Fruit fly (Drosophila melanogaster): ENCODE data around the gene CG7378.

DNA sequence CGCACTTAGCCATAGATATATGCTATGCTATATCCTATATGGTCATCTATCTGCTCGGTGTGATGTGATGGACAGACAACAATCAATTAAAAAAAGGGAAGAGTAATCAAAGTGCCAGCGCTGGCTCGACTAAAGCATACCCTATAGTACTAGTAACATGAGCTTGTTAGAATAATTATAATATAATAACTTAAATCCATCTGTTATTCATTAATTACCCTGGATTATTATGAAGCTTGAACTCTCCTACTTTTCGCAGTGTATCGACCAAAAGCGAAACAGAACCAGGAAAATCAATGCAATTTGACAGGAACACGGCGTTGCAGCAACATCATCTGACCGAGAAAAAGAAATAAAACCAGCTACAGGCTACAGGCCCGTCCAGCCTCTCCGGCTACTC lies 13.1 kb downstream of the CG7378 start:
- TF ChIP-seq usp (GFP tag; optimal IDR thresholded peaks at IDR 0.05) (no peak), Dll (optimal IDR thresholded peaks at IDR 0.05) (no peak)
